Fruit fly (Drosophila melanogaster): ENCODE results near the gene CG14564.

Gene CG14564

DNA sequence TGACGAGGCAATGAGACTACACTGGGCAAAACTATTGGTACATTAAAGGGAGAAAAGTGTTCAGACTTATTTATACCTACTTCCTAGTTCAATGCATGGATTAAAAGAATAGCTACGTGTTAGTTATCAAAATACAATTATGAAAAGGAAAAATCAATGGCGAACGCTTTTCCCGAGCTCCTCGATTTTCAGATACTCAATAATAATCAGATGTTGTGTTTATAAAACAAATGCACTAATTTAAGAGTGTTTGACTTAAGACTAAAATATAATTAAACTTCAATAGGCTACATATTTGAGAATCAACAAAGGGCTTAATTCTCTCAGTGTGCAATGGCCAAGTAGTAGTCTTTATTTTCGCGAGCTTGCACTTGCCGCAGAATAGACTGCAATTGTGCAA, 41.0 kb upstream of the CG14564 start (continued):
- TF ChIP-seq CG31627 (GFP tag; optimal IDR thresholded peaks at IDR 0.05), result peak; percentile 14
- no peak for TF ChIP-seq Blimp-1 (GFP tag; optimal IDR thresholded peaks at IDR 0.05)
- TF ChIP-seq CG6854 (GFP tag; optimal IDR thresholded peaks at IDR 0.05), result no peak
- no peak for TF ChIP-seq CG9139 (GFP tag; optimal IDR thresholded peaks at IDR 0.05)
- no peak for TF ChIP-seq CG8632 (GFP tag; optimal IDR thresholded peaks at IDR 0.05)
- peak; percentile 30 for TF ChIP-seq Sox14 (GFP tag; optimal IDR thresholded peaks at IDR 0.05)
- TF ChIP-seq CG16779 (tag; optimal IDR thresholded peaks at IDR 0.05), result peak; percentile 13
- peak; percentile 58 for TF ChIP-seq CG10631 (GFP tag; optimal IDR thresholded peaks at IDR 0.05)
- peak; percentile 3 for TF ChIP-seq CG1621 (tag; optimal IDR thresholded peaks at IDR 0.05)
- TF ChIP-seq Ets21C (GFP tag; optimal IDR thresholded peaks at IDR 0.05), result no peak
- TF ChIP-seq CG7368 (GFP tag; optimal IDR thresholded peaks at IDR 0.05), result no peak
- no peak for TF ChIP-seq fd85E (GFP tag; optimal IDR thresholded peaks at IDR 0.05)
- peak; percentile 70 for TF ChIP-seq Hr4 (GFP tag; optimal IDR thresholded peaks at IDR 0.05)
- peak; percentile 16 for TF ChIP-seq net (GFP tag; optimal IDR thresholded peaks at IDR 0.05)
- no peak for TF ChIP-seq svp (GFP tag)
- no peak for TF ChIP-seq fkh (GFP tag; optimal IDR thresholded peaks at IDR 0.05)
- TF ChIP-seq ss (GFP tag; optimal IDR thresholded peaks at IDR 0.05), result no peak
- no peak for TF ChIP-seq CG34406 (GFP tag; optimal IDR thresholded peaks at IDR 0.05)
- peak; percentile 83 for TF ChIP-seq CG32006 (GFP tag; optimal IDR thresholded peaks at IDR 0.05)

DNA sequence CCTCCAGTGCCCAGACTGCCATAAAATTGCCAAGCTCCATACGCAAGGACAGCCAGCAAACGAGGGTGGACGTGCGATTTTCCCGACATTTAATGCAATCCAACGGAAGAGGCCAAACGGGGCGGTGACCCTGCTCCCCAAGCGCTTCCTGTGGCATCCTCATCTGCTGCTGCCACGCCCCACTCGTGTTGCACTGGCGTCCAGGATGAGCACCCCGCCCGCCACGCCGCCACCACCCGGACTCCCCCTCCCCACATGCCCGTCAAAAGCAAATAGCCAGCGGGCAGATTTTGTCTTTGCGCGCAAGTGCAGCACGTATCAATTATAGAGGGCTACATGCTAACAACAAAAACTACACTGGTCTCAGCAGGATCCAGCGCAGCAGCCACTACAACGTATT, 38.7 kb upstream of the CG14564 start:
- TF ChIP-seq CG7368 (GFP tag; optimal IDR thresholded peaks at IDR 0.05) (no peak), pdm3 (GFP tag; optimal IDR thresholded peaks at IDR 0.05) (no peak), svp (GFP tag) (peak; percentile 1), CG1621 (tag; optimal IDR thresholded peaks at IDR 0.05) (peak; percentile 10)

DNA sequence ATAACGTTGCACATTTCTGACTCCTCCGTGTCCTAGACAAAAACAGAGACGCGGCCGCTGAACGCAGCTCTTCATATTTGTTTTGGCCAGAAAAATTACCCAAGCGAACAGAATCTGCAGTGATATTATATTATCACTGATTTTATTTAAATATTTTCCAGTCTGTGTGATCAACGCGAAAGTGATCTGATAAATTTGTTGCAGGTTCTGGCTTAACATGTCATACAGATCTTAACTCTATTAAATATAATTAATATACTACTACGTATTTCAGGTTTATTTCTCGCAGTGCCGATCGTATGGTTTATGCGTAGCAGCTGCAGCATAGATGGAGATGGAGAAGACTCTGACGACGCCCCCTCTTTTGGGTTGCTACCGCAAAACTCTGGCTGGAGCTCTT, 36.1 kb upstream of the CG14564 start:
- TF ChIP-seq Smox (GFP tag; optimal IDR thresholded peaks at IDR 0.05) (peak; percentile 6), CG6854 (GFP tag; optimal IDR thresholded peaks at IDR 0.05) (no peak), dac (GFP tag; optimal IDR thresholded peaks at IDR 0.05) (no peak), CG8632 (GFP tag; optimal IDR thresholded peaks at IDR 0.05) (peak; percentile 18), CG6163 (GFP tag; IDR thresholded peaks at IDR 0.05) (no peak), CG6792 (GFP tag; optimal IDR thresholded peaks at IDR 0.05) (no peak), dsx (GFP tag; optimal IDR thresholded peaks at IDR 0.05; ENCODE audit: poor library complexity, severe bottlenecking) (peak; percentile 63), CG10669 (GFP tag; optimal IDR thresholded peaks at IDR 0.05) (peak; percentile 71), Gug (GFP tag; IDR thresholded peaks at IDR 0.05) (no peak), cyc (GFP tag; optimal IDR thresholded peaks at IDR 0.05) (no peak), achi (GFP tag; optimal IDR thresholded peaks at IDR 0.05) (peak; percentile 38), ss (GFP tag; optimal IDR thresholded peaks at IDR 0.05) (peak; percentile 5 to 35), svp (GFP tag) (peak; percentile 68), Eip93F (GFP tag; optimal IDR thresholded peaks at IDR 0.05) (no peak), CG10631 (GFP tag; optimal IDR thresholded peaks at IDR 0.05) (peak; percentile 74), Lpt (GFP tag; optimal IDR thresholded peaks at IDR 0.05) (no peak), Sox14 (GFP tag; optimal IDR thresholded peaks at IDR 0.05) (peak; percentile 36), CG1621 (tag; optimal IDR thresholded peaks at IDR 0.05) (peak; percentile 65), salr (GFP tag; optimal IDR thresholded peaks at IDR 0.05) (peak; percentile 36 to 45), CG6808 (GFP tag; optimal IDR thresholded peaks at IDR 0.05) (peak; percentile 69), Hr39 (GFP tag; optimal IDR thresholded peaks at IDR 0.05) (no peak), CG8319 (GFP tag; optimal IDR thresholded peaks at IDR 0.05) (no peak), CG9139 (GFP tag; optimal IDR thresholded peaks at IDR 0.05) (no peak), CG15336 (GFP tag; IDR thresholded peaks at IDR 0.05) (no peak), pdm3 (GFP tag; optimal IDR thresholded peaks at IDR 0.05) (peak; percentile 23), OdsH (GFP tag; optimal IDR thresholded peaks at IDR 0.05) (peak; percentile 28), CG3032 (tag; optimal IDR thresholded peaks at IDR 0.05) (peak; percentile 72), Blimp-1 (GFP tag; optimal IDR thresholded peaks at IDR 0.05) (no peak), Eip75B (GFP tag; optimal IDR thresholded peaks at IDR 0.05) (peak; percentile 39), net (GFP tag; optimal IDR thresholded peaks at IDR 0.05) (peak; percentile 21), CG3919 (GFP tag; optimal IDR thresholded peaks at IDR 0.05) (peak; percentile 60), Ets21C (GFP tag; optimal IDR thresholded peaks at IDR 0.05) (no peak), eg (GFP tag; IDR thresholded peaks at IDR 0.05) (no peak), CG11294 (GFP tag; IDR thresholded peaks at IDR 0.05) (no peak), Hr4 (GFP tag; optimal IDR thresholded peaks at IDR 0.05) (no peak), topi (GFP tag; optimal IDR thresholded peaks at IDR 0.05) (peak; percentile 15), CG8119 (GFP tag; IDR thresholded peaks at IDR 0.05) (no peak), vri (GFP tag; optimal IDR thresholded peaks at IDR 0.05) (no peak), CG34406 (GFP tag; optimal IDR thresholded peaks at IDR 0.05) (peak; percentile 8), Sox15 (GFP tag; optimal IDR thresholded peaks at IDR 0.05) (no peak)

Measured in whole organism, prepupa.